Fruit fly (Drosophila melanogaster) whole organism, embryonic: ENCODE data around the gene MICU3.

ENCODE experiments used
- Asciz ChIP-seq: fragments of 200-800 bp; sonication (Bioruptor generic); optimal IDR thresholded peaks from 2 replicates; lab custom pipeline; 2017; ENCODE audit warnings: missing biosample characterization, mild to moderate bottlenecking, missing genetic modification characterization, missing genetic modification reagents
- Atf3 ChIP-seq: fragments of 200-800 bp; sonication (Bioruptor generic); optimal IDR thresholded peaks from 3 replicates; lab custom pipeline; 2016; ENCODE audit warnings: missing biosample characterization, missing genetic modification characterization
- Blimp-1 ChIP-seq: fragments of 200-800 bp; sonication (Bioruptor generic); optimal IDR thresholded peaks from 3 replicates; lab custom pipeline; 2018; ENCODE audit warnings: missing biosample characterization, missing genetic modification characterization, mild to moderate bottlenecking, moderate library complexity, missing genetic modification reagents
- CG11247 ChIP-seq: fragments of 200-800 bp; sonication (Bioruptor generic); IDR thresholded peaks from 2 replicates; pipeline ENCODE4 v1.3.6; 2022; ENCODE audit warnings: missing biosample characterization, missing genetic modification characterization
- CG11696 ChIP-seq: fragments of 200-800 bp; sonication (Bioruptor generic); IDR thresholded peaks from 2 replicates; pipeline ENCODE4 v1.3.6; 2022; ENCODE audit warnings: missing biosample characterization, missing genetic modification characterization
- CG12219 ChIP-seq: fragments of 200-800 bp; sonication (Bioruptor generic); optimal IDR thresholded peaks from 3 replicates; lab custom pipeline; 2018; ENCODE audit warnings: missing biosample characterization, mild to moderate bottlenecking, missing genetic modification characterization
- CG12659 ChIP-seq: fragments of 200-800 bp; sonication (Bioruptor generic); optimal IDR thresholded peaks from 3 replicates; lab custom pipeline; 2017; ENCODE audit warnings: mild to moderate bottlenecking, missing biosample characterization, missing genetic modification reagents, missing genetic modification characterization
- CG14441 ChIP-seq: fragments of 200-800 bp; sonication (Bioruptor generic); IDR thresholded peaks from 2 replicates; pipeline ENCODE4 v1.3.6; 2022; ENCODE audit warnings: missing biosample characterization, missing genetic modification characterization
- CG15011 ChIP-seq: fragments of 200-800 bp; sonication (Bioruptor generic); optimal IDR thresholded peaks from 3 replicates; lab custom pipeline; 2018; ENCODE audit warnings: missing biosample characterization, mild to moderate bottlenecking, missing genetic modification characterization
- CG15073 ChIP-seq: fragments of 200-800 bp; sonication (Bioruptor generic); optimal IDR thresholded peaks from 2 replicates; lab custom pipeline; 2016; ENCODE audit warnings: missing biosample characterization, missing genetic modification characterization
- CG1792 ChIP-seq: fragments of 200-800 bp; sonication (Bioruptor generic); optimal IDR thresholded peaks from 2 replicates; lab custom pipeline; 2016; ENCODE audit warnings: missing biosample characterization, missing genetic modification characterization
- CG18476 ChIP-seq: fragments of 200-800 bp; sonication (Bioruptor generic); optimal IDR thresholded peaks from 2 replicates; lab custom pipeline; 2016; ENCODE audit warnings: missing biosample characterization, mild to moderate bottlenecking, missing genetic modification characterization
- CG2116 ChIP-seq: fragments of 200-800 bp; sonication (Bioruptor generic); optimal IDR thresholded peaks from 3 replicates; lab custom pipeline; 2018; ENCODE audit warnings: missing biosample characterization, mild to moderate bottlenecking, missing genetic modification characterization
- CG32532 ChIP-seq: fragments of 200-800 bp; sonication (Bioruptor generic); IDR thresholded peaks from 2 replicates; pipeline ENCODE4 v1.3.6; 2022; ENCODE audit warnings: missing biosample characterization, missing genetic modification characterization
- CG3838 ChIP-seq: fragments of 200-800 bp; sonication (Bioruptor generic); optimal IDR thresholded peaks from 3 replicates; lab custom pipeline; 2016; ENCODE audit warnings: missing biosample characterization, missing genetic modification characterization
- CG4328 ChIP-seq: fragments of 200-800 bp; sonication (Bioruptor generic); optimal IDR thresholded peaks from 3 replicates; lab custom pipeline; 2017; ENCODE audit warnings: missing biosample characterization, missing genetic modification reagents, missing genetic modification characterization
- CG4424 ChIP-seq: fragments of 200-800 bp; sonication (Bioruptor generic); optimal IDR thresholded peaks from 3 replicates; lab custom pipeline; 2016; ENCODE audit warnings: missing biosample characterization, missing genetic modification characterization
- CG5953 ChIP-seq: fragments of 200-800 bp; sonication (Bioruptor generic); IDR thresholded peaks from 2 replicates; pipeline ENCODE4 v1.3.6; 2022; ENCODE audit warnings: missing biosample characterization, missing genetic modification characterization
- CG6272 ChIP-seq: fragments of 200-800 bp; sonication (Bioruptor generic); IDR thresholded peaks from 2 replicates; pipeline ENCODE4 v1.3.6; 2022; ENCODE audit warnings: missing biosample characterization, missing genetic modification characterization
- CG6689 ChIP-seq: fragments of 200-800 bp; sonication (Bioruptor generic); IDR thresholded peaks from 2 replicates; pipeline ENCODE4 v1.3.6; 2022; ENCODE audit warnings: missing biosample characterization, missing genetic modification characterization
- CG7745 ChIP-seq: fragments of 200-800 bp; sonication (Bioruptor generic); optimal IDR thresholded peaks from 2 replicates; lab custom pipeline; 2018; ENCODE audit warnings: missing biosample characterization, mild to moderate bottlenecking, missing genetic modification characterization, moderate library complexity
- E2f1 ChIP-seq: fragments of 200-800 bp; sonication (Bioruptor generic); IDR thresholded peaks from 2 replicates; pipeline ENCODE4 v1.3.6; 2022; ENCODE audit warnings: missing biosample characterization, missing genetic modification characterization
- E2f2 ChIP-seq: fragments of 200-800 bp; sonication (Bioruptor generic); IDR thresholded peaks from 2 replicates; pipeline ENCODE4 v1.3.6; 2022; ENCODE audit warnings: missing biosample characterization, missing genetic modification characterization
- Hsf ChIP-seq: fragments of 200-800 bp; sonication (Bioruptor generic); optimal IDR thresholded peaks from 3 replicates; lab custom pipeline; 2016; ENCODE audit warnings: missing biosample characterization, missing genetic modification characterization
- Kr ChIP-seq: fragments of 200-800 bp; sonication (Bioruptor generic); optimal IDR thresholded peaks from 2 replicates; lab custom pipeline; 2017; ENCODE audit warnings: missing biosample characterization, mild to moderate bottlenecking, missing genetic modification characterization
- MBD-R2 ChIP-seq: fragments of 200-800 bp; sonication (Bioruptor generic); IDR thresholded peaks from 2 replicates; pipeline ENCODE4 v1.3.6; 2022; ENCODE audit warnings: missing biosample characterization, missing genetic modification characterization
- Max ChIP-seq: fragments of 200-800 bp; sonication (Bioruptor generic); optimal IDR thresholded peaks from 2 replicates; lab custom pipeline; 2016; ENCODE audit warnings: missing biosample characterization, mild to moderate bottlenecking, missing genetic modification characterization
- Med ChIP-seq: fragments of 200-800 bp; sonication (Bioruptor generic); peaks from one replicate; lab custom pipeline; 2016; ENCODE audit warnings: missing biosample characterization, missing genetic modification characterization, mild to moderate bottlenecking, inconsistent platforms, moderate library complexity
- Neu2 ChIP-seq: fragments of 200-800 bp; sonication (Bioruptor generic); optimal IDR thresholded peaks from 3 replicates; lab custom pipeline; 2016; ENCODE audit warnings: missing biosample characterization, missing genetic modification characterization, borderline replicate concordance
- Opbp ChIP-seq: fragments of 200-800 bp; sonication (Bioruptor generic); IDR thresholded peaks from 3 replicates; pipeline ENCODE4 v1.3.6; 2022; ENCODE audit warnings: missing biosample characterization, missing genetic modification characterization; ENCODE audit not compliant: partially characterized antibody
- Six4 ChIP-seq: fragments of 200-800 bp; sonication (Bioruptor generic); optimal IDR thresholded peaks from 2 replicates; lab custom pipeline; 2016; ENCODE audit warnings: missing biosample characterization, missing genetic modification characterization
- Xrp1 ChIP-seq: fragments of 200-800 bp; sonication (Bioruptor generic); IDR thresholded peaks from 2 replicates; pipeline ENCODE4 v1.3.6; 2022; ENCODE audit warnings: missing biosample characterization, missing genetic modification characterization
- bowl ChIP-seq: fragments of 200-800 bp; sonication (Bioruptor generic); IDR thresholded peaks from 2 replicates; pipeline ENCODE4 v1.3.6; 2022; ENCODE audit warnings: missing biosample characterization, missing genetic modification characterization
- gcm ChIP-seq: fragments of 200-800 bp; sonication (Bioruptor generic); optimal IDR thresholded peaks from 2 replicates; lab custom pipeline; 2019; ENCODE audit warnings: missing biosample characterization, mild to moderate bottlenecking, missing genetic modification characterization, moderate library complexity
- gfzf ChIP-seq: fragments of 200-800 bp; sonication (Bioruptor generic); optimal IDR thresholded peaks from 2 replicates; lab custom pipeline; 2016; ENCODE audit warnings: missing biosample characterization, mild to moderate bottlenecking, missing genetic modification characterization, moderate library complexity
- grau ChIP-seq: fragments of 200-800 bp; optimal IDR thresholded peaks from 3 replicates; lab custom pipeline; 2019; ENCODE audit warnings: missing biosample characterization, mild to moderate bottlenecking, missing genetic modification characterization, moderate library complexity
- hbn ChIP-seq: fragments of 200-800 bp; sonication (Bioruptor generic); IDR thresholded peaks from 2 replicates; pipeline ENCODE4 v1.3.6; 2022; ENCODE audit warnings: missing biosample characterization, missing genetic modification characterization; ENCODE audit not compliant: partially characterized antibody
- kah ChIP-seq: fragments of 200-800 bp; sonication (Bioruptor generic); optimal IDR thresholded peaks from 2 replicates; lab custom pipeline; 2018; ENCODE audit warnings: missing biosample characterization, mild to moderate bottlenecking, missing genetic modification characterization
- klu ChIP-seq: fragments of 200-800 bp; sonication (Bioruptor generic); IDR thresholded peaks from 2 replicates; pipeline ENCODE4 v1.3.6; 2022; ENCODE audit warnings: missing biosample characterization, missing genetic modification characterization
- luna ChIP-seq: fragments of 200-800 bp; sonication (Bioruptor generic); optimal IDR thresholded peaks from 2 replicates; lab custom pipeline; 2016; ENCODE audit warnings: missing biosample characterization, missing genetic modification characterization
- phol ChIP-seq: fragments of 200-800 bp; sonication (Bioruptor generic); optimal IDR thresholded peaks from 3 replicates; lab custom pipeline; 2018; ENCODE audit warnings: missing biosample characterization, mild to moderate bottlenecking, missing genetic modification characterization, moderate library complexity
- prd ChIP-seq, 3 experiments: fragments of >200 bp in 2 of 3; fragments of 200-800 bp in 1 of 3; sonication (Bioruptor generic) in 1 of 3; optimal IDR thresholded peaks in 2 of 3; IDR thresholded peaks in 1 of 3; 2 replicates in 2 of 3; 3 replicates in 1 of 3; pipeline versions ENCODE4 v1.3.6 to Lab custom; 2017 to 2022; ENCODE audit warnings: missing biosample characterization in 1 of 3, missing genetic modification characterization in 1 of 3
- scrt ChIP-seq: fragments of 200-800 bp; sonication (Bioruptor generic); optimal IDR thresholded peaks from 2 replicates; lab custom pipeline; 2018; ENCODE audit warnings: missing biosample characterization, mild to moderate bottlenecking, missing genetic modification characterization, moderate library complexity
- sens ChIP-seq: fragments of 200-800 bp; sonication (Bioruptor generic); peaks from one replicate; lab custom pipeline; 2016; ENCODE audit warnings: missing biosample characterization, missing genetic modification characterization
- sima ChIP-seq: fragments of 200-800 bp; sonication (Bioruptor generic); optimal IDR thresholded peaks from 2 replicates; lab custom pipeline; 2016; ENCODE audit warnings: missing biosample characterization, missing genetic modification characterization
- sob ChIP-seq: fragments of 200-800 bp; sonication (Bioruptor generic); IDR thresholded peaks from 2 replicates; pipeline ENCODE4 v1.3.6; 2022; ENCODE audit warnings: missing biosample characterization, missing genetic modification characterization
- tio ChIP-seq: fragments of 200-800 bp; sonication (Bioruptor generic); optimal IDR thresholded peaks from 2 replicates; lab custom pipeline; 2017; ENCODE audit warnings: missing biosample characterization, missing genetic modification characterization, inconsistent platforms
- tup ChIP-seq: fragments of 200-800 bp; sonication (Bioruptor generic); optimal IDR thresholded peaks from 2 replicates; lab custom pipeline; 2016; ENCODE audit warnings: missing biosample characterization, mild to moderate bottlenecking, missing genetic modification characterization, moderate library complexity
- twi ChIP-seq: fragments of 200-800 bp; optimal IDR thresholded peaks from 2 replicates; lab custom pipeline; 2019; ENCODE audit warnings: missing biosample characterization, mild to moderate bottlenecking, missing genetic modification characterization, moderate library complexity
- wor ChIP-seq: fragments of 200-800 bp; sonication (Bioruptor generic); IDR thresholded peaks from 2 replicates; pipeline ENCODE4 v1.3.6; 2022; ENCODE audit warnings: missing biosample characterization, missing genetic modification characterization
- zen ChIP-seq: fragments of 200-800 bp; sonication (Bioruptor generic); optimal IDR thresholded peaks from 3 replicates; lab custom pipeline; 2018; ENCODE audit warnings: missing biosample characterization, mild to moderate bottlenecking, missing genetic modification characterization, moderate library complexity

MICU3 gene

dm6 chr3R:19879470-19880052 is 32.5 kb downstream of the MICU3 start, which contains the start of gene Ask1 (continued):
- TF ChIP-seq CG32532 (GFP tag; lab: Robert Waterston, UW) (no peak), Max (GFP tag; lab: Kevin White, UChicago) (no peak), CG12219 (GFP tag; lab: Kevin White, UChicago) (no peak), prd (optimal IDR thresholded peaks at IDR 0.05; lab: Kevin White, UChicago) (no peak), prd (GFP tag; IDR thresholded peaks at IDR 0.05; lab: Robert Waterston, UW) (no peak), CG15073 (GFP tag; lab: Kevin White, UChicago) (peak; percentile 78), Kr (GFP tag; lab: Kevin White, UChicago) (no peak), kah (GFP tag; lab: Kevin White, UChicago) (peak; percentile 73), phol (peak; percentile 31), Hsf (GFP tag; lab: Kevin White, UChicago) (no peak), CG6689 (no peak), zen (tag; lab: Kevin White, UChicago) (peak; percentile 44), gfzf (peak; percentile 82), hbn (GFP tag; lab: Robert Waterston, UW) (no peak), tio (no peak), sens (GFP tag; lab: Kevin White, UChicago) (peak; percentile 4), CG4328 (GFP tag; lab: Kevin White, UChicago) (no peak), Neu2 (GFP tag; lab: Kevin White, UChicago) (no peak), CG6272 (GFP tag; lab: Robert Waterston, UW) (no peak), MBD-R2 (GFP tag; lab: Robert Waterston, UW) (peak; percentile 59), Atf3 (GFP tag; lab: Kevin White, UChicago) (no peak), CG11247 (GFP tag; lab: Robert Waterston, UW) (no peak), CG2116 (no peak), bowl (GFP tag; lab: Robert Waterston, UW) (no peak), CG15011 (GFP tag; lab: Kevin White, UChicago) (no peak), Asciz (no peak), scrt (peak; percentile 60), CG12659 (peak; percentile 18), CG7745 (peak; percentile 3), E2f2 (GFP tag; lab: Robert Waterston, UW) (peak; percentile 87), grau (tag; lab: Kevin White, UChicago) (no peak), Med (GFP tag; lab: Kevin White, UChicago) (peak; percentile 70), CG3838 (no peak), E2f1 (GFP tag; lab: Robert Waterston, UW) (no peak), Six4 (GFP tag; lab: Kevin White, UChicago) (no peak), CG4424 (no peak), gcm (no peak), tup (GFP tag; lab: Kevin White, UChicago) (no peak), sob (GFP tag; lab: Robert Waterston, UW) (no peak), Xrp1 (GFP tag; lab: Robert Waterston, UW) (no peak), CG1792 (no peak), wor (no peak), CG14441 (no peak), sima (GFP tag; lab: Kevin White, UChicago) (no peak), luna (GFP tag; lab: Kevin White, UChicago) (no peak), twi (tag; lab: Kevin White, UChicago) (no peak), Blimp-1 (no peak), CG11696 (GFP tag; lab: Robert Waterston, UW) (no peak), klu (GFP tag; lab: Robert Waterston, UW) (no peak), Opbp (GFP tag; lab: Robert Waterston, UW) (no peak), CG18476 (GFP tag; lab: Kevin White, UChicago) (no peak), CG5953 (GFP tag; lab: Robert Waterston, UW) (no peak)
